Fruit fly (Drosophila melanogaster) whole organism, prepupa: ENCODE data around the gene CG8260.
A peak's percentile ranks its signal among the peaks of the same experiment; 100 is the strongest.

Experiments used
- Blimp-1 ChIP-seq: fragments of 200-800 bp; sonication (Bioruptor generic); optimal IDR thresholded peaks from 3 replicates; lab custom pipeline; 2017; ENCODE audit warnings: missing biosample characterization, missing genetic modification characterization, mild to moderate bottlenecking, moderate library complexity, missing genetic modification reagents
- CG10631 ChIP-seq: fragments of 200-800 bp; sonication (Bioruptor generic); optimal IDR thresholded peaks from 2 replicates; lab custom pipeline; 2016; ENCODE audit warnings: missing biosample characterization, missing genetic modification characterization
- CG10669 ChIP-seq: fragments of 200-800 bp; sonication (Bioruptor generic); optimal IDR thresholded peaks from 3 replicates; lab custom pipeline; 2018; ENCODE audit warnings: missing biosample characterization, mild to moderate bottlenecking, missing genetic modification characterization, moderate library complexity
- CG11294 ChIP-seq: fragments of 200-800 bp; sonication (Bioruptor generic); IDR thresholded peaks from 2 replicates; pipeline ENCODE4 v1.3.6; 2022; ENCODE audit warnings: missing biosample characterization, missing genetic modification characterization
- CG11762 ChIP-seq: fragments of 200-800 bp; sonication (Bioruptor generic); optimal IDR thresholded peaks from 3 replicates; lab custom pipeline; 2016; ENCODE audit warnings: missing biosample characterization, missing genetic modification characterization; ENCODE audit not compliant: insufficient read depth
- CG11902 ChIP-seq: fragments of 200-800 bp; sonication (Bioruptor generic); optimal IDR thresholded peaks from 3 replicates; lab custom pipeline; 2016; ENCODE audit warnings: missing biosample characterization, missing genetic modification characterization
- CG15336 ChIP-seq: fragments of 200-800 bp; sonication (Bioruptor generic); IDR thresholded peaks from 2 replicates; pipeline ENCODE4 v1.3.6; 2022; ENCODE audit warnings: missing biosample characterization, missing genetic modification characterization
- CG1621 ChIP-seq: fragments of 200-800 bp; sonication (Bioruptor generic); optimal IDR thresholded peaks from 3 replicates; lab custom pipeline; 2018; ENCODE audit warnings: missing biosample characterization, mild to moderate bottlenecking, missing genetic modification characterization
- CG16779 ChIP-seq: fragments of 200-800 bp; sonication (Bioruptor generic); optimal IDR thresholded peaks from 3 replicates; lab custom pipeline; 2017; ENCODE audit warnings: missing biosample characterization, mild to moderate bottlenecking, missing genetic modification characterization
- CG3032 ChIP-seq: fragments of 200-800 bp; optimal IDR thresholded peaks from 2 replicates; lab custom pipeline; 2019; ENCODE audit warnings: missing biosample characterization, mild to moderate bottlenecking, missing genetic modification characterization, moderate library complexity
- CG31627 ChIP-seq: fragments of 200-800 bp; sonication (Bioruptor generic); optimal IDR thresholded peaks from 3 replicates; lab custom pipeline; 2016; ENCODE audit warnings: missing biosample characterization, missing genetic modification characterization
- CG32006 ChIP-seq: fragments of 200-800 bp; sonication (Bioruptor generic); optimal IDR thresholded peaks from 3 replicates; lab custom pipeline; 2017; ENCODE audit warnings: missing biosample characterization, mild to moderate bottlenecking, missing genetic modification characterization
- CG34406 ChIP-seq: fragments of 200-800 bp; sonication (Bioruptor generic); optimal IDR thresholded peaks from 3 replicates; lab custom pipeline; 2016; ENCODE audit warnings: missing biosample characterization, missing genetic modification characterization
- CG3919 ChIP-seq: fragments of 200-800 bp; sonication (Bioruptor generic); optimal IDR thresholded peaks from 3 replicates; lab custom pipeline; 2016; ENCODE audit warnings: missing biosample characterization, missing genetic modification characterization
- CG4318 ChIP-seq: fragments of 200-800 bp; sonication (Bioruptor generic); optimal IDR thresholded peaks from 3 replicates; lab custom pipeline; 2017; ENCODE audit warnings: missing biosample characterization, mild to moderate bottlenecking, missing genetic modification characterization
- CG6163 ChIP-seq: fragments of 200-800 bp; sonication (Bioruptor generic); IDR thresholded peaks from 3 replicates; pipeline ENCODE4 v1.3.6; 2022; ENCODE audit warnings: missing biosample characterization, missing genetic modification characterization
- CG6276 ChIP-seq: fragments of 200-800 bp; sonication (Bioruptor generic); optimal IDR thresholded peaks from 2 replicates; lab custom pipeline; 2017; ENCODE audit warnings: missing biosample characterization, mild to moderate bottlenecking, missing genetic modification characterization
- CG6792 ChIP-seq: fragments of 200-800 bp; sonication (Bioruptor generic); optimal IDR thresholded peaks from 3 replicates; lab custom pipeline; 2016; ENCODE audit warnings: missing biosample characterization, missing genetic modification characterization
- CG6808 ChIP-seq: fragments of 200-800 bp; sonication (Bioruptor generic); optimal IDR thresholded peaks from 3 replicates; lab custom pipeline; 2017; ENCODE audit warnings: missing biosample characterization, missing genetic modification characterization, mild to moderate bottlenecking, moderate library complexity, missing genetic modification reagents
- CG7368 ChIP-seq: fragments of 200-800 bp; sonication (Bioruptor generic); optimal IDR thresholded peaks from 3 replicates; lab custom pipeline; 2016; ENCODE audit warnings: missing biosample characterization, missing genetic modification characterization
- CG8119 ChIP-seq: fragments of 200-800 bp; sonication (Bioruptor generic); IDR thresholded peaks from 3 replicates; pipeline ENCODE4 v1.3.6; 2022; ENCODE audit warnings: missing biosample characterization, missing genetic modification characterization
- CG8319 ChIP-seq: fragments of 200-800 bp; sonication (Bioruptor generic); optimal IDR thresholded peaks from 3 replicates; lab custom pipeline; 2016; ENCODE audit warnings: missing biosample characterization, missing genetic modification characterization
- CG8632 ChIP-seq: fragments of 200-800 bp; sonication (Bioruptor generic); optimal IDR thresholded peaks from 3 replicates; lab custom pipeline; 2016; ENCODE audit warnings: missing biosample characterization, missing genetic modification characterization
- CG9139 ChIP-seq: fragments of 200-800 bp; sonication (Bioruptor generic); optimal IDR thresholded peaks from 3 replicates; lab custom pipeline; 2017; ENCODE audit warnings: missing biosample characterization, mild to moderate bottlenecking, missing genetic modification characterization
- Eip75B ChIP-seq: fragments of 200-800 bp; sonication (Bioruptor generic); optimal IDR thresholded peaks from 3 replicates; lab custom pipeline; 2016; ENCODE audit warnings: missing biosample characterization, missing genetic modification characterization
- Eip78C ChIP-seq: fragments of 200-800 bp; sonication (Bioruptor generic); peaks from one replicate; lab custom pipeline; 2016; ENCODE audit warnings: missing biosample characterization, missing genetic modification characterization
- Eip93F ChIP-seq: fragments of 200-800 bp; sonication (Bioruptor generic); optimal IDR thresholded peaks from 2 replicates; lab custom pipeline; 2016; ENCODE audit warnings: missing biosample characterization, mild to moderate bottlenecking, missing genetic modification characterization
- Ets21C ChIP-seq: fragments of 200-800 bp; sonication (Bioruptor generic); optimal IDR thresholded peaks from 3 replicates; lab custom pipeline; 2016; ENCODE audit warnings: missing biosample characterization, missing genetic modification characterization
- Ets96B ChIP-seq: fragments of 200-800 bp; optimal IDR thresholded peaks from 2 replicates; lab custom pipeline; 2019; ENCODE audit warnings: missing biosample characterization, mild to moderate bottlenecking, missing genetic modification characterization, moderate library complexity
- Gug ChIP-seq: fragments of 200-800 bp; sonication (Bioruptor generic); IDR thresholded peaks from 2 replicates; pipeline ENCODE4 v1.3.6; 2022; ENCODE audit warnings: missing biosample characterization, missing genetic modification characterization
- Hr38 ChIP-seq: sonication (Bioruptor generic); optimal IDR thresholded peaks from 2 replicates; lab custom pipeline; 2016; ENCODE audit warnings: missing biosample characterization, missing genetic modification characterization
- Lpt ChIP-seq: fragments of 200-800 bp; sonication (Bioruptor generic); optimal IDR thresholded peaks from 3 replicates; lab custom pipeline; 2016; ENCODE audit warnings: missing biosample characterization, missing genetic modification characterization
- Met ChIP-seq: fragments of 200-800 bp; sonication (Bioruptor generic); optimal IDR thresholded peaks from 3 replicates; lab custom pipeline; 2016; ENCODE audit warnings: missing biosample characterization, missing genetic modification characterization
- OdsH ChIP-seq: fragments of 200-800 bp; sonication (Bioruptor generic); optimal IDR thresholded peaks from 3 replicates; lab custom pipeline; 2016; ENCODE audit warnings: missing biosample characterization, missing genetic modification characterization
- Sox102F ChIP-seq: fragments of 200-800 bp; sonication (Bioruptor generic); optimal IDR thresholded peaks from 2 replicates; lab custom pipeline; 2016; ENCODE audit warnings: missing biosample characterization, mild to moderate bottlenecking, missing genetic modification characterization
- Sox15 ChIP-seq: fragments of 200-800 bp; sonication (Bioruptor generic); optimal IDR thresholded peaks from 3 replicates; lab custom pipeline; 2016; ENCODE audit warnings: missing biosample characterization, missing genetic modification characterization
- achi ChIP-seq: fragments of 200-800 bp; sonication (Bioruptor generic); optimal IDR thresholded peaks from 3 replicates; lab custom pipeline; 2016; ENCODE audit warnings: missing biosample characterization, missing genetic modification characterization
- cyc ChIP-seq: fragments of 200-800 bp; sonication (Bioruptor generic); optimal IDR thresholded peaks from 3 replicates; lab custom pipeline; 2016; ENCODE audit warnings: missing biosample characterization, missing genetic modification characterization
- dac ChIP-seq: fragments of 200-800 bp; sonication (Bioruptor generic); optimal IDR thresholded peaks from 2 replicates; lab custom pipeline; 2017; ENCODE audit warnings: missing biosample characterization, mild to moderate bottlenecking, missing genetic modification characterization
- dsx ChIP-seq: fragments of 200-800 bp; optimal IDR thresholded peaks from 3 replicates; lab custom pipeline; 2019; ENCODE audit warnings: missing biosample characterization, mild to moderate bottlenecking, missing genetic modification characterization, moderate library complexity; ENCODE audit not compliant: poor library complexity, severe bottlenecking
- fd59A ChIP-seq: fragments of 200-800 bp; sonication (Bioruptor generic); optimal IDR thresholded peaks from 2 replicates; lab custom pipeline; 2017; ENCODE audit warnings: missing biosample characterization, mild to moderate bottlenecking, missing genetic modification characterization, missing genetic modification reagents
- fd85E ChIP-seq: fragments of 200-800 bp; sonication (Bioruptor generic); optimal IDR thresholded peaks from 3 replicates; lab custom pipeline; 2016; ENCODE audit warnings: missing biosample characterization, missing genetic modification characterization
- fkh ChIP-seq: fragments of 200-800 bp; sonication (Bioruptor generic); optimal IDR thresholded peaks from 3 replicates; lab custom pipeline; 2017; ENCODE audit warnings: missing biosample characterization, mild to moderate bottlenecking, missing genetic modification characterization, moderate library complexity
- lz ChIP-seq: fragments of 200-800 bp; sonication (Bioruptor generic); optimal IDR thresholded peaks from 3 replicates; lab custom pipeline; 2016; ENCODE audit warnings: missing biosample characterization, missing genetic modification characterization
- net ChIP-seq: fragments of 200-800 bp; sonication (Bioruptor generic); optimal IDR thresholded peaks from 3 replicates; lab custom pipeline; 2016; ENCODE audit warnings: missing biosample characterization, missing genetic modification characterization
- pdm3 ChIP-seq: fragments of 200-800 bp; sonication (Bioruptor generic); optimal IDR thresholded peaks from 3 replicates; lab custom pipeline; 2016; ENCODE audit warnings: missing biosample characterization, missing genetic modification characterization
- salr ChIP-seq, 2 experiments: fragments of 200-800 bp; sonication (Bioruptor generic); optimal IDR thresholded peaks; 3 replicates each; lab custom pipeline; 2016 to 2018; ENCODE audit warnings: missing biosample characterization in 2 of 2, missing genetic modification characterization in 2 of 2, mild to moderate bottlenecking in 1 of 2
- svp ChIP-seq: fragments of 200-800 bp; sonication (Bioruptor generic); peaks from one replicate; lab custom pipeline; 2016; ENCODE audit warnings: missing biosample characterization, missing genetic modification characterization
- vri ChIP-seq: fragments of 200-800 bp; sonication (Bioruptor generic); optimal IDR thresholded peaks from 3 replicates; lab custom pipeline; 2016; ENCODE audit warnings: missing biosample characterization, mild to moderate bottlenecking, missing genetic modification characterization

Gene CG8260

dm6 chrX:15756018-15756417 lies at the start of gene CG8260:
TSS of gene CG8260 (plus strand) at chrX:15756318.
- TF ChIP-seq Blimp-1 (GFP tag; lab: Kevin White, UChicago): no peak
- TF ChIP-seq CG8319 (GFP tag; lab: Kevin White, UChicago): no peak
- TF ChIP-seq CG11762 (GFP tag; lab: Kevin White, UChicago): no peak
- TF ChIP-seq salr (GFP tag; optimal IDR thresholded peaks at IDR 0.05; lab: Kevin White, UChicago): no peak
- TF ChIP-seq Eip75B: no peak
- TF ChIP-seq svp (GFP tag; lab: Kevin White, UChicago): no peak
- TF ChIP-seq CG4318: no peak
- TF ChIP-seq Ets96B (tag; lab: Kevin White, UChicago): no peak
- no peak for TF ChIP-seq lz
- no peak for TF ChIP-seq Sox15 (GFP tag; lab: Kevin White, UChicago)
- no peak for TF ChIP-seq Met (GFP tag; lab: Kevin White, UChicago)
- TF ChIP-seq CG7368 (GFP tag; lab: Kevin White, UChicago): no peak
- no peak for TF ChIP-seq CG34406
- no peak for TF ChIP-seq fkh (GFP tag; lab: Kevin White, UChicago)
- TF ChIP-seq CG8119 (GFP tag; lab: Robert Waterston, UW): no peak
- TF ChIP-seq fd59A (GFP tag; lab: Kevin White, UChicago): no peak
- no peak for TF ChIP-seq Sox102F (GFP tag; lab: Kevin White, UChicago)
- TF ChIP-seq dac (GFP tag; lab: Kevin White, UChicago): no peak
- no peak for TF ChIP-seq achi (GFP tag; lab: Kevin White, UChicago)
- TF ChIP-seq CG16779 (tag; lab: Kevin White, UChicago): no peak
- TF ChIP-seq, all 60 proteins: peak for 0

- TF ChIP-seq CG3032 (tag; lab: Kevin White, UChicago): peak; percentile 9
- TF ChIP-seq pdm3 (GFP tag; lab: Kevin White, UChicago): no peak
- peak; percentile 38; the same call in 1 of the 2 replicates for TF ChIP-seq CG15336 (GFP tag; lab: Robert Waterston, UW)
- no peak for TF ChIP-seq salr (GFP tag; optimal IDR thresholded peaks at IDR 0.05; lab: Kevin White, UChicago)
- TF ChIP-seq Eip78C (GFP tag; lab: Kevin White, UChicago): peak; percentile 53
- no peak for TF ChIP-seq OdsH (GFP tag; lab: Kevin White, UChicago)
- TF ChIP-seq CG34406: no peak
- peak; percentile 14 for TF ChIP-seq CG8319 (GFP tag; lab: Kevin White, UChicago)
- TF ChIP-seq CG16779 (tag; lab: Kevin White, UChicago): no peak
- no peak for TF ChIP-seq CG10669
- TF ChIP-seq Hr38 (GFP tag; lab: Kevin White, UChicago): no peak
- TF ChIP-seq Sox102F (GFP tag; lab: Kevin White, UChicago): no peak
- peak; percentile 3 for TF ChIP-seq CG11902 (GFP tag; lab: Kevin White, UChicago)
- TF ChIP-seq dsx (GFP tag; lab: Kevin White, UChicago): no peak
- TF ChIP-seq achi (GFP tag; lab: Kevin White, UChicago): peak; percentile 37
- TF ChIP-seq svp (GFP tag; lab: Kevin White, UChicago): peak; percentile 72
- TF ChIP-seq fd85E: no peak
- TF ChIP-seq CG3919 (GFP tag; lab: Kevin White, UChicago): peak; percentile 35
- TF ChIP-seq CG9139 (GFP tag; lab: Kevin White, UChicago): no peak
- TF ChIP-seq CG6808 (GFP tag; lab: Kevin White, UChicago): peak; percentile 98
- TF ChIP-seq CG6792 (GFP tag; lab: Kevin White, UChicago): peak; percentile 37
- TF ChIP-seq CG11294: no peak
- peak; percentile 6 for TF ChIP-seq lz
- no peak for TF ChIP-seq CG10631 (GFP tag; lab: Kevin White, UChicago)
- TF ChIP-seq CG32006 (GFP tag; lab: Kevin White, UChicago): no peak
- TF ChIP-seq CG6163 (GFP tag; lab: Robert Waterston, UW): 0 out of 3 replicates have a peak, but pooled peaks have one; percentile 30
- TF ChIP-seq Gug (GFP tag; lab: Robert Waterston, UW): no peak
- TF ChIP-seq vri (GFP tag; lab: Kevin White, UChicago): no peak
- peak; percentile 36 for TF ChIP-seq Eip75B
- no peak; the same call in 2 of the 3 replicates for TF ChIP-seq CG8119 (GFP tag; lab: Robert Waterston, UW)
- no peak for TF ChIP-seq CG6276 (GFP tag; lab: Kevin White, UChicago)
- TF ChIP-seq Sox15 (GFP tag; lab: Kevin White, UChicago): no peak
- no peak for TF ChIP-seq CG31627 (GFP tag; lab: Kevin White, UChicago)
- TF ChIP-seq cyc (GFP tag; lab: Kevin White, UChicago): no peak
- TF ChIP-seq CG7368 (GFP tag; lab: Kevin White, UChicago): no peak
- peak; percentile 28 for TF ChIP-seq CG1621 (tag; lab: Kevin White, UChicago)
- no peak for TF ChIP-seq net (GFP tag; lab: Kevin White, UChicago)
- TF ChIP-seq Eip93F (GFP tag; lab: Kevin White, UChicago): no peak
- no peak for TF ChIP-seq Lpt (GFP tag; lab: Kevin White, UChicago)
- no peak for TF ChIP-seq CG8632
- TF ChIP-seq Ets21C (GFP tag; lab: Kevin White, UChicago): no peak
Measured at dm6 chrX:15709624-15709983, 46.5 kb upstream of the CG8260 start.
